Worm (Caenorhabditis elegans): ENCODE data around the gene ZK930.7.

Gene ZK930.7

ce11 chrII:11960596-11961217 lies 46.3 kb downstream of the ZK930.7 start (continued):
- TF ChIP-seq spr-3 (GFP tag; optimal IDR thresholded peaks at IDR 0.05) (peak; percentile 94), dpl-1 (GFP tag; optimal IDR thresholded peaks at IDR 0.05) (peak; percentile 32), hlh-30 (tag; optimal IDR thresholded peaks at IDR 0.05; ENCODE audit: insufficient read depth) (peak; percentile 71), set-16 (GFP tag; IDR thresholded peaks at IDR 0.05) (peak; percentile 100), php-3 (GFP tag; IDR thresholded peaks at IDR 0.05) (peak; percentile 94), dmd-6 (GFP tag; IDR thresholded peaks at IDR 0.05) (peak; percentile 86), ctbp-1 (GFP tag; IDR thresholded peaks at IDR 0.05) (peak; percentile 97), pqm-1 (tag; optimal IDR thresholded peaks at IDR 0.05) (no peak), aha-1 (tag) (peak; percentile 87), tag-97 (GFP tag; IDR thresholded peaks at IDR 0.05) (no peak; the same call in 1 of the 2 replicates), duxl-1 (tag; optimal IDR thresholded peaks at IDR 0.05; ENCODE audit: poor library complexity) (peak; percentile 88)

DNA sequence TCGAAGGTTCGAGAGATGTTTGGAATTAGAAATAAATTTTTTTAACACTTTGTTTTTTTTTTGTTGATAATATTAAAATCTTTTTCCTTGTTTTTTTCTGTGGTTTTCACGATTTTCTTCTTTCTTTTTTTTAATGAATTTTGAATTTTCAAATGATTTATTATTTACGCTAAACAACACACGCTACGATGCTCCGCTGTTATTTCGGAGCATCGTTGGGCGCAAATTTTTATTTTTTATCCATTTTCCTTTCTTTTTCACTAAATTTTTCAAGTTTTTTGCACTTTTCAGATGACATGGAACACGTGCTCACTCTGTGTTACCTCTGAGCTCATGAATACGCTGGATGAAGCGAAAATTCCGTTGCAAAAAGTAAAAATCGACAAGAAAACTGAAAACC lies 47.7 kb downstream of the ZK930.7 start, which contains the start of the genes W03C9.1 and W03C9.2:
Gene W03C9.1, minus strand, starts transcription at position 46 of the 400 bp plus-strand sequence.
Gene W03C9.2, plus strand, starts transcription at position 286 of the 400 bp plus-strand sequence.
- TF ChIP-seq T20F7.1 (GFP tag; optimal IDR thresholded peaks at IDR 0.05) (peak; percentile 51), Y48G9A.11 (GFP tag; IDR thresholded peaks at IDR 0.05) (peak; percentile 59; the same call in 1 of the 2 replicates), unc-39 (tag; optimal IDR thresholded peaks at IDR 0.05) (no peak)

DNA sequence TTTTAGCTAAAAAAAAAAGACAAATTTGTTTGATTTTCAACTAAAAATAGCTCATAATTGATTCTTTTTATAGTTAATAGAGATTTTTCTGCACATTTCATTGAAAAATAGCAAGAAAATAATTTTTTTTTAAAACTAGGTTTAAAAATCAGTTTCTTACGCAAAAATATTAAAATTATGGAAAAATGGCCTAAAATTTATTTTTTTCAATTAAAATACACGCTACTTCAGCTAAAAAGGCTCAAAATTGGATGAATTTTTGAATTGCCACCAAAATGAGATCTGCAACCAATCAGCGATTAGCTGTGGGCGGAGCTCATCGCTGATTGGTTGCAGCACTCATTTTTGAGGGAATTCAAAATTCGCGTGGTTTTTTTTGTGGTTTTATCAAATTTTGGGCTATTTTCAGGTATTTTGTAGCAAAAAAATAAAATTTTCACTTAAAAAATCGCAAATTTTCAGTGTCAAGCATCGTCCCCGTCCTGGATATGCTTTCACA lies 48.8 kb downstream of the ZK930.7 start:
- TF ChIP-seq fkh-10 (GFP tag; optimal IDR thresholded peaks at IDR 0.05) (no peak), hlh-30 (tag; optimal IDR thresholded peaks at IDR 0.05; ENCODE audit: insufficient read depth) (no peak), egl-43 (GFP tag; IDR thresholded peaks at IDR 0.05) (no peak), daf-8 (GFP tag; IDR thresholded peaks at IDR 0.05) (no peak), attf-4 (tag; optimal IDR thresholded peaks at IDR 0.05) (no peak), nhr-102 (tag; optimal IDR thresholded peaks at IDR 0.05) (no peak), zip-2 (tag; optimal IDR thresholded peaks at IDR 0.05) (no peak), set-16 (GFP tag; IDR thresholded peaks at IDR 0.05) (no peak), vab-7 (GFP tag; IDR thresholded peaks at IDR 0.05) (no peak), mxl-2 (GFP tag; conservative IDR thresholded peaks at IDR 0.05) (no peak), nhr-77 (tag; optimal IDR thresholded peaks at IDR 0.05) (no peak), fos-1 (tag; optimal IDR thresholded peaks at IDR 0.05) (no peak)

ce11 chrII:11964847-11965246 lies 50.4 kb downstream of the ZK930.7 start:
- TF ChIP-seq sdz-12 (GFP tag; optimal IDR thresholded peaks at IDR 0.05): peak; percentile 28
- no peak for TF ChIP-seq ceh-20 (GFP tag; IDR thresholded peaks at IDR 0.05)
- peak; percentile 2 for TF ChIP-seq hlh-11 (tag; optimal IDR thresholded peaks at IDR 0.05)
- TF ChIP-seq dmd-6 (GFP tag; IDR thresholded peaks at IDR 0.05): 0 out of 2 replicates have a peak, but pooled peaks have one; percentile 13
- TF ChIP-seq arid-1 (GFP tag; conservative IDR thresholded peaks at IDR 0.05): peak; percentile 70; the same call in 1 of the 2 replicates
- no peak for TF ChIP-seq unc-130 (GFP tag; optimal IDR thresholded peaks at IDR 0.05)
- TF ChIP-seq Y105C5A.15 (GFP tag; IDR thresholded peaks at IDR 0.05): no peak
- peak in 1 of 2 experiments; percentile 72 for TF ChIP-seq unc-62 (GFP tag; optimal IDR thresholded peaks at IDR 0.05 in 1 of 2)
- no peak for TF ChIP-seq unc-62 (tag; optimal IDR thresholded peaks at IDR 0.05)
- TF ChIP-seq mep-1 (tag; optimal IDR thresholded peaks at IDR 0.05): no peak
- peak; percentile 81 for TF ChIP-seq aha-1 (tag)
- peak; percentile 87 for TF ChIP-seq ama-1 (optimal IDR thresholded peaks at IDR 0.05)
- TF ChIP-seq mxl-3 (GFP tag; optimal IDR thresholded peaks at IDR 0.05): no peak
- 0 out of 2 replicates have a peak, but pooled peaks have one; percentile 38 for TF ChIP-seq egl-43 (GFP tag; IDR thresholded peaks at IDR 0.05)
- TF ChIP-seq lin-1 (GFP tag; IDR thresholded peaks at IDR 0.05): peak; percentile 32; the same call in 1 of the 2 replicates
- 0 out of 2 replicates have a peak, but pooled peaks have one; percentile 51 for TF ChIP-seq F26F4.8 (GFP tag; conservative IDR thresholded peaks at IDR 0.05)
- peak; percentile 14; the same call in 1 of the 2 replicates for TF ChIP-seq lin-38 (GFP tag; IDR thresholded peaks at IDR 0.05)

All from whole organism, L4 larva.